Fruit fly (Drosophila melanogaster) whole organism, prepupa: ENCODE data around the gene mRpS30.

Experiments used
- Blimp-1 ChIP-seq: fragments of 200-800 bp; sonication (Bioruptor generic); optimal IDR thresholded peaks from 3 replicates; lab custom pipeline; 2017; ENCODE audit warnings: missing biosample characterization, missing genetic modification characterization, mild to moderate bottlenecking, moderate library complexity, missing genetic modification reagents
- CG32006 ChIP-seq: fragments of 200-800 bp; sonication (Bioruptor generic); optimal IDR thresholded peaks from 3 replicates; lab custom pipeline; 2017; ENCODE audit warnings: missing biosample characterization, mild to moderate bottlenecking, missing genetic modification characterization
- CG6854 ChIP-seq: fragments of 200-800 bp; sonication (Bioruptor generic); optimal IDR thresholded peaks from 2 replicates; lab custom pipeline; 2017; ENCODE audit warnings: missing biosample characterization, mild to moderate bottlenecking, missing genetic modification characterization
- CG7368 ChIP-seq: fragments of 200-800 bp; sonication (Bioruptor generic); optimal IDR thresholded peaks from 3 replicates; lab custom pipeline; 2016; ENCODE audit warnings: missing biosample characterization, missing genetic modification characterization
- CG8632 ChIP-seq: fragments of 200-800 bp; sonication (Bioruptor generic); optimal IDR thresholded peaks from 3 replicates; lab custom pipeline; 2016; ENCODE audit warnings: missing biosample characterization, missing genetic modification characterization
- Eip75B ChIP-seq: fragments of 200-800 bp; sonication (Bioruptor generic); optimal IDR thresholded peaks from 3 replicates; lab custom pipeline; 2016; ENCODE audit warnings: missing biosample characterization, missing genetic modification characterization
- Eip93F ChIP-seq: fragments of 200-800 bp; sonication (Bioruptor generic); optimal IDR thresholded peaks from 2 replicates; lab custom pipeline; 2016; ENCODE audit warnings: missing biosample characterization, mild to moderate bottlenecking, missing genetic modification characterization
- Hr39 ChIP-seq: fragments of 200-800 bp; sonication (Bioruptor generic); optimal IDR thresholded peaks from 2 replicates; lab custom pipeline; 2016; ENCODE audit warnings: missing biosample characterization, missing genetic modification characterization
- Sox14 ChIP-seq: fragments of 200-800 bp; sonication (Bioruptor generic); optimal IDR thresholded peaks from 3 replicates; lab custom pipeline; 2016; ENCODE audit warnings: missing biosample characterization, missing genetic modification characterization
- cyc ChIP-seq: fragments of 200-800 bp; sonication (Bioruptor generic); optimal IDR thresholded peaks from 3 replicates; lab custom pipeline; 2016; ENCODE audit warnings: missing biosample characterization, missing genetic modification characterization

- no peak for TF ChIP-seq Blimp-1
- no peak for TF ChIP-seq CG32006
- no peak for TF ChIP-seq CG6854
- TF ChIP-seq CG8632 = no peak
- no peak for TF ChIP-seq Eip75B (GFP tag; lab: Kevin White, UChicago)
- TF ChIP-seq Eip93F = no peak
- peak; percentile 60 for TF ChIP-seq Sox14 (GFP tag; lab: Kevin White, UChicago)
- peak; percentile 1 for TF ChIP-seq Hr39 (GFP tag; lab: Kevin White, UChicago)
- no peak for TF ChIP-seq cyc
- no peak for TF ChIP-seq CG7368 (GFP tag; lab: Kevin White, UChicago)
Measured at dm6 chrX:15835393-15835792, 49.5 kb downstream of the mRpS30 start, which contains the start of gene Chc.
